Fruit fly (Drosophila melanogaster): ENCODE measurements around the gene Zmynd10.

The Zmynd10 gene

DNA sequence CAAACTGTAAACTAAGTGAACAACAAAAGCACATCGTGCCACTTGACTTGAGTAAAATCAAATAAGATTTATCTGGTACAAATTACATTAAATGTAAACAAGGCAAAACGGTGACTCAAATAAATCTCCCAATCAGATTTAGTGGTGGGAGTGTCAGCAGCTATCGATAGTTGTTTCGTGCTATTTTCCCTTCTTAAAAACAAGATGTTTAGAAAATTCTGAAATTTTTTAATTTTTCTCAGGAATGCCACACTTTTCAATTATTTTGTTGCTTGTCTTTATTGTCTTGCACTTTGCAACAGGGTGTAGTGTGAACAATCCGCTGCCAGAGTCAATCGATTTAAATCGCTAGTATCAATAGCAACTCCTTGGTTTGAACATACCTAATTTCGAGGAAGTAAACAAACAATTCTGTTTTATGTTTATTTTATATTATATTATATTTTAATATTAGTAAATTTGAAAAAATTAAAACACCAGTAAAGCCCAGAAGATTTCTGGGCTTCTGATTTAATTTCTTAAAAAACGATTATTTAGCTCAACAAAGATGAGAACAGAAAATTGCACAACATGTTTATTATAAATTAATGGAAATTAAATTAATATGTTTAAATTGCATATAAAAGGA lies 10.9 kb downstream of the Zmynd10 start, which contains the start of gene MICAL-like (continued):
- TF ChIP-seq pfk (GFP tag; optimal IDR thresholded peaks at IDR 0.05) (no peak), stwl (tag; optimal IDR thresholded peaks at IDR 0.05) (peak; percentile 71), Aef1 (GFP tag; IDR thresholded peaks at IDR 0.05) (peak; percentile 36; the same call in 2 of the 3 replicates), seq (GFP tag; IDR thresholded peaks at IDR 0.05) (no peak), CG14014 (GFP tag; IDR thresholded peaks at IDR 0.05) (peak; percentile 40; the same call in 1 of the 2 replicates), Bteb2 (GFP tag; optimal IDR thresholded peaks at IDR 0.05) (peak; percentile 17), al (GFP tag; IDR thresholded peaks at IDR 0.05) (peak; percentile 40; the same call in 1 of the 2 replicates), vfl (GFP tag; optimal IDR thresholded peaks at IDR 0.05) (no peak), fd96Cb (tag; optimal IDR thresholded peaks at IDR 0.05) (no peak), CG15514 (GFP tag; optimal IDR thresholded peaks at IDR 0.05) (peak; percentile 19), tup (GFP tag; optimal IDR thresholded peaks at IDR 0.05) (no peak), Rx (GFP tag; IDR thresholded peaks at IDR 0.05) (no peak), sob (GFP tag; IDR thresholded peaks at IDR 0.05) (peak; percentile 59), CG6654 (GFP tag; optimal IDR thresholded peaks at IDR 0.05) (no peak), zen2 (GFP tag; IDR thresholded peaks at IDR 0.05; ENCODE audit: partially characterized antibody) (peak; percentile 85), D (optimal IDR thresholded peaks at IDR 0.05) (no peak), D (GFP tag; optimal IDR thresholded peaks at IDR 0.05) (no peak), bowl (GFP tag; IDR thresholded peaks at IDR 0.05) (no peak), Doc3 (GFP tag; IDR thresholded peaks at IDR 0.05; ENCODE audit: partially characterized antibody) (peak; percentile 97), CG42726 (GFP tag; IDR thresholded peaks at IDR 0.05; ENCODE audit: partially characterized antibody) (0 out of 2 replicates have a peak, but pooled peaks have one; percentile 46), CG3407 (GFP tag; optimal IDR thresholded peaks at IDR 0.05) (no peak), CG8944 (GFP tag; optimal IDR thresholded peaks at IDR 0.05) (peak; percentile 2), gsb-n (tag; optimal IDR thresholded peaks at IDR 0.05) (no peak), gt (GFP tag; IDR thresholded peaks at IDR 0.05) (no peak), croc (GFP tag; conservative IDR thresholded peaks at IDR 0.05) (no peak), jumu (GFP tag; optimal IDR thresholded peaks at IDR 0.05) (no peak), CG32767 (GFP tag; IDR thresholded peaks at IDR 0.05) (no peak), aop (GFP tag; IDR thresholded peaks at IDR 0.05) (no peak), CG9609 (GFP tag; optimal IDR thresholded peaks at IDR 0.05) (peak; percentile 4), Hr78 (GFP tag; optimal IDR thresholded peaks at IDR 0.05) (no peak), ro (GFP tag; IDR thresholded peaks at IDR 0.05) (no peak), bsh (GFP tag; optimal IDR thresholded peaks at IDR 0.05) (peak in 1 of 2 experiments; percentile 28), Lim3 (GFP tag; IDR thresholded peaks at IDR 0.05) (no peak), nerfin-1 (tag; optimal IDR thresholded peaks at IDR 0.05) (no peak), disco-r (GFP tag; optimal IDR thresholded peaks at IDR 0.05) (no peak), CG11085 (GFP tag; IDR thresholded peaks at IDR 0.05) (no peak), CG17328 (GFP tag; IDR thresholded peaks at IDR 0.05) (peak; percentile 16; the same call in 1 of the 2 replicates), Elba2 (GFP tag; optimal IDR thresholded peaks at IDR 0.05) (no peak), CTCF (GFP tag; optimal IDR thresholded peaks at IDR 0.05) (no peak), CG14667 (GFP tag; IDR thresholded peaks at IDR 0.05) (no peak), crc (GFP tag; optimal IDR thresholded peaks at IDR 0.05) (no peak), CG7786 (GFP tag; optimal IDR thresholded peaks at IDR 0.05) (peak; percentile 22), Mes4 (GFP tag; optimal IDR thresholded peaks at IDR 0.05) (no peak), zf30C (GFP tag; optimal IDR thresholded peaks at IDR 0.05) (no peak), CG30403 (GFP tag; optimal IDR thresholded peaks at IDR 0.05) (no peak), ems (GFP tag; optimal IDR thresholded peaks at IDR 0.05) (no peak), nom (GFP tag; optimal IDR thresholded peaks at IDR 0.05) (no peak), ara (GFP tag; IDR thresholded peaks at IDR 0.05) (no peak), CG9215 (GFP tag; IDR thresholded peaks at IDR 0.05) (no peak), NfI (GFP tag; optimal IDR thresholded peaks at IDR 0.05) (peak; percentile 39), CG7839 (tag; optimal IDR thresholded peaks at IDR 0.05) (no peak)
